Worm (Caenorhabditis elegans) whole organism, early embryonic: ENCODE results near the gene M02E1.4.
"Not testable (repeated sequence)": the region's sequence is repeated elsewhere in the genome, so short reads cannot be mapped to it uniquely, and the experiment has no call there.

Experiments used
- B0310.2 ChIP-seq: sonication (generic microtip); optimal IDR thresholded peaks from 2 replicates; lab custom pipeline; 2016; ENCODE audit warnings: mild to moderate bottlenecking, missing genetic modification characterization, missing compliant biosample characterization
- F13C5.2 ChIP-seq: sonication (generic microtip); optimal IDR thresholded peaks from 2 replicates; lab custom pipeline; 2017; ENCODE audit warnings: mild to moderate bottlenecking, missing genetic modification characterization, inconsistent platforms, missing compliant biosample characterization
- aly-1 ChIP-seq: sonication (generic microtip); optimal IDR thresholded peaks from 2 replicates; lab custom pipeline; 2016; ENCODE audit warnings: missing genetic modification characterization, missing compliant biosample characterization
- ama-1 ChIP-seq: fragments of 150-350 bp; optimal IDR thresholded peaks from 2 replicates; lab custom pipeline; 2014
- ceh-13 ChIP-seq: fragments of 200-800 bp; sonication (Bioruptor generic); optimal IDR thresholded peaks from 2 replicates; lab custom pipeline; 2018; ENCODE audit warnings: mild to moderate bottlenecking, missing genetic modification characterization, missing compliant biosample characterization
- ceh-36 ChIP-seq: sonication (generic microtip); optimal IDR thresholded peaks from 2 replicates; lab custom pipeline; 2016; ENCODE audit warnings: missing genetic modification characterization, inconsistent platforms, missing compliant biosample characterization
- ets-7 ChIP-seq: sonication (generic microtip); optimal IDR thresholded peaks from 2 replicates; lab custom pipeline; 2016; ENCODE audit warnings: missing genotype, missing genetic modification characterization, missing compliant biosample characterization
- flt-1 ChIP-seq: fragments of 200-800 bp; sonication (Bioruptor generic); IDR thresholded peaks from 2 replicates; pipeline ENCODE4 v1.3.6; 2022; ENCODE audit warnings: missing genetic modification characterization, missing compliant biosample characterization
- hmbx-1 ChIP-seq: sonication (generic microtip); optimal IDR thresholded peaks from 2 replicates; lab custom pipeline; 2016; ENCODE audit warnings: mild to moderate bottlenecking, missing genetic modification characterization, missing compliant biosample characterization
- hmg-4 ChIP-seq: fragments of 200-800 bp; sonication (Bioruptor generic); optimal IDR thresholded peaks from 2 replicates; lab custom pipeline; 2018; ENCODE audit warnings: mild to moderate bottlenecking, missing genetic modification characterization, missing compliant biosample characterization
- hnd-1 ChIP-seq: sonication (generic microtip); optimal IDR thresholded peaks from 2 replicates; lab custom pipeline; 2016; ENCODE audit warnings: missing genetic modification characterization, missing compliant biosample characterization
- pes-1 ChIP-seq: fragments of 200-800 bp; sonication (Bioruptor generic); IDR thresholded peaks from 2 replicates; pipeline ENCODE4 v1.3.6; 2022; ENCODE audit warnings: missing genetic modification reagents, missing genetic modification characterization, missing compliant biosample characterization
- scrt-1 ChIP-seq: fragments of 200-800 bp; sonication (Bioruptor generic); IDR thresholded peaks from 2 replicates; pipeline ENCODE4 v1.3.6; 2022; ENCODE audit warnings: missing genetic modification characterization, missing compliant biosample characterization
- sea-1 ChIP-seq: fragments of 200-800 bp; sonication (Bioruptor generic); conservative IDR thresholded peaks from 2 replicates; pipeline ENCODE4 v1.3.6; 2022; ENCODE audit warnings: missing genetic modification characterization, missing compliant biosample characterization
- tbx-11 ChIP-seq: fragments of 200-800 bp; sonication (Bioruptor generic); IDR thresholded peaks from 2 replicates; pipeline ENCODE4 v1.3.6; 2022; ENCODE audit warnings: missing genetic modification characterization, missing compliant biosample characterization
- tbx-37 ChIP-seq: fragments of 200-800 bp; sonication (Bioruptor generic); conservative IDR thresholded peaks from 2 replicates; pipeline ENCODE4 v1.3.6; 2022; ENCODE audit warnings: missing genetic modification reagents, missing genetic modification characterization, missing compliant biosample characterization
- tra-4 ChIP-seq: sonication (generic microtip); optimal IDR thresholded peaks from 2 replicates; lab custom pipeline; 2017; ENCODE audit warnings: missing genetic modification characterization, missing compliant biosample characterization

The M02E1.4 gene

DNA sequence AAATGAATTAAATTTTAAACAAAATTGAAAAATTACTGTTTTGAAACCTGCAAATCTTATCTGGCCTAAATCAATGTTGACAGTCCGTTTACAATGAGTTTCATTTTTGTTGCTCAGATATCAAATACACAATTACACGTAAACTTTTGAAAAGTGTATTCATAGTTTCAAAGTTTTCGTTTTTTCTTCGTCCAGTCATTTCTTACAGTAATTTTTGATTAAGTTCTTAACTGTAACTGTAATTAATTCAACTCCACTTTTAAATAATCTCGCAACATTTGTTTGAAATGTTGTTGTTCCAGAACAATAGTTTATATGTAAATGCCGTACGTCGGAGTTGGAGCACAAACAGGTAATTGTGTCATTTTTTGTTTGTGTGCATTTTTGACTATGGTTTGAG, 11.5 kb upstream of the M02E1.4 start, which contains the start of gene gcp-2.1:
gcp-2.1 (plus strand) TSS at position 301 of the 400 bp plus-strand sequence.
- TF ChIP-seq tbx-11 (GFP tag; lab: Robert Waterston, UW) (no peak), hnd-1 (no peak), ets-7 (tag; lab: Kevin White, UChicago) (no peak), tbx-37 (GFP tag; lab: Robert Waterston, UW) (no peak), hmbx-1 (tag; lab: Kevin White, UChicago) (no peak), B0310.2 (no peak), ceh-36 (tag; lab: Kevin White, UChicago) (no peak), F13C5.2 (tag; lab: Kevin White, UChicago) (no peak), tra-4 (tag; lab: Kevin White, UChicago) (no peak)

DNA sequence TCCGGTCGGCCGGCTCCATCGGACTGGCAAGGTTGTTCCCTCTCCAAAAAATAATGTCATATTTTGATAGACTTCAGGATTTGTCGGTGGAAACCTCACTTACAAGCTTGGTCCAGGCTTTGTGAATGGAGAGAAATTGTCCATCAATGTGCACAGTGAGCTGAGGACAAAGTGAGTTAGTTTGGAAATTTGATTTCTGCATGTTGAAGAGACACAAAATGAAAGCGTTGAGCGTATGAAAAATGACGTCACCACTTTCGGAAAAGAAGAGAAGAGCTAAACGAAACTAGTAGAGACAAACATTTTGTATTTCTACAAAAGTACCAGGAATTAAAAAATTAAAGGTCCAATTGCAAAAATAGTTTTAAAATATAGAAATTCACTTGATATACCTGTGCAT, 8.0 kb upstream of the M02E1.4 start:
- TF ChIP-seq ama-1 (lab: Kevin White, UChicago): no peak
- no peak for TF ChIP-seq scrt-1 (GFP tag; lab: Robert Waterston, UW)
- no peak for TF ChIP-seq hmg-4 (GFP tag; lab: Kevin White, UChicago)
- no peak for TF ChIP-seq tbx-11 (GFP tag; lab: Robert Waterston, UW)
- TF ChIP-seq aly-1 (tag; lab: Kevin White, UChicago): no peak
- TF ChIP-seq ets-7 (tag; lab: Kevin White, UChicago): no peak
- TF ChIP-seq tra-4 (tag; lab: Kevin White, UChicago): no peak
- no peak for TF ChIP-seq F13C5.2 (tag; lab: Kevin White, UChicago)
- no peak for TF ChIP-seq sea-1 (GFP tag; lab: Robert Waterston, UW)
- no peak for TF ChIP-seq hnd-1
- TF ChIP-seq B0310.2: no peak
- TF ChIP-seq pes-1 (GFP tag; lab: Robert Waterston, UW): no peak
- no peak for TF ChIP-seq flt-1 (GFP tag; lab: Robert Waterston, UW)
- no peak for TF ChIP-seq tbx-37 (GFP tag; lab: Robert Waterston, UW)
- no peak for TF ChIP-seq ceh-36 (tag; lab: Kevin White, UChicago)

- TF ChIP-seq B0310.2 (no peak), pes-1 (GFP tag; lab: Robert Waterston, UW) (no peak), hmbx-1 (tag; lab: Kevin White, UChicago) (no peak), scrt-1 (GFP tag; lab: Robert Waterston, UW) (no peak), ama-1 (lab: Kevin White, UChicago) (no peak), tbx-37 (GFP tag; lab: Robert Waterston, UW) (no peak), hnd-1 (no peak), aly-1 (tag; lab: Kevin White, UChicago) (no peak), F13C5.2 (tag; lab: Kevin White, UChicago) (no peak), sea-1 (GFP tag; lab: Robert Waterston, UW) (no peak), ceh-36 (tag; lab: Kevin White, UChicago) (no peak), hmg-4 (GFP tag; lab: Kevin White, UChicago) (no peak), tbx-11 (GFP tag; lab: Robert Waterston, UW) (no peak), tra-4 (tag; lab: Kevin White, UChicago) (no peak), flt-1 (GFP tag; lab: Robert Waterston, UW) (no peak), ets-7 (tag; lab: Kevin White, UChicago) (no peak)
These were observed 4.0 kb upstream of the M02E1.4 start for ce11 chrX:309076-309475.

ce11 chrX:311211-311610, 1.9 kb upstream of the M02E1.4 start, which contains the start of gene nlp-64:
Gene nlp-64 (minus strand): TSS chrX:311311.
- TF ChIP-seq ceh-13 (no peak), hmg-4 (GFP tag; lab: Kevin White, UChicago) (no peak), ets-7 (tag; lab: Kevin White, UChicago) (no peak), B0310.2 (no peak), tra-4 (tag; lab: Kevin White, UChicago) (no peak), hnd-1 (no peak), tbx-37 (GFP tag; lab: Robert Waterston, UW) (no peak), F13C5.2 (tag; lab: Kevin White, UChicago) (no peak), pes-1 (GFP tag; lab: Robert Waterston, UW) (no peak), ceh-36 (tag; lab: Kevin White, UChicago) (no peak), tbx-11 (GFP tag; lab: Robert Waterston, UW) (no peak), scrt-1 (GFP tag; lab: Robert Waterston, UW) (no peak), flt-1 (GFP tag; lab: Robert Waterston, UW) (no peak), aly-1 (tag; lab: Kevin White, UChicago) (no peak), hmbx-1 (tag; lab: Kevin White, UChicago) (no peak), sea-1 (GFP tag; lab: Robert Waterston, UW) (no peak)

DNA sequence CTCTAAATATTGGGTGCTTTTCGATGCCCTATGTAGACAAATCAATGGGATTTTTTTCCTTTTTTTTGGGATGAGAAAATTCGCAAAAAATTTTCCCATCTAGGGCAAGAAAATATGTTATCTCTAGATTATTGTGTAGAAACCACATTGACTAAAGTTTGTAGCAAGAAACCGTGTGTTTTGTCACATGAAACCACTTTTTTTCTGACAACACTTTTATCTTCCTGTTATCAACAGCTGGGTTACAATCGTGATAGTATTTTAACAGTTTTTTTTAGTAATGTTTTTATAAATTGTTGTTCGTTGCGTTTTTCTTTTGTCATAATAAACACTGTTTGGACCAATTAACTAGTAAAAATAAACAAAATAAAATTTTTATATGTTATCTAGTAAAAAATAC, 836 bp upstream of the M02E1.4 start:
- TF ChIP-seq hmbx-1 (tag; lab: Kevin White, UChicago) (no peak), ets-7 (tag; lab: Kevin White, UChicago) (no peak)

DNA sequence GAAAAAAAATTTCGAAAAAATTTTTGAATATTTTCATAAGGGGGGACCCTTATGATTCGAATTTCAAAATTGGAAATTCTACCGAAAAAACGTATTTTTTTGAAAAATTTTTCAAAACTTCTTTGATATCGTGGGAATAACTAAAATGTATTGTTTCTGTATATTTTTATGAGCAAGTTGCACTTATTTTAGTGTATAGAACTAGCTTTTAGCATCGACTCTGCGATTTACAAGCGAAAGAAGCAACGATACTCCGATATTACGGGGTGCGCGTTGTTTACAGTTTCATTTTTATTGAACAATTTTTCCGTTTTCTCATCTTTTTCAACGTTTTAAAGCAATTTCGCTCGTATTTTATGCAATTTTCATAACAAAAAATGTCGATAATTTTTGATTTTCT, 9.1 kb downstream of the M02E1.4 start, which contains the start of gene M02E1.3:
M02E1.3 (plus strand) TSS at position 301 of the 400 bp plus-strand sequence.
- not testable (repeated sequence) for TF ChIP-seq hmg-4 (GFP tag; lab: Kevin White, UChicago); tbx-37 (GFP tag; lab: Robert Waterston, UW); pes-1 (GFP tag; lab: Robert Waterston, UW)

ce11 chrX:324021-324420, 10.9 kb downstream of the M02E1.4 start:
- TF ChIP-seq pes-1 (GFP tag; lab: Robert Waterston, UW): no peak
- no peak for TF ChIP-seq tbx-11 (GFP tag; lab: Robert Waterston, UW)
- TF ChIP-seq flt-1 (GFP tag; lab: Robert Waterston, UW): no peak
- TF ChIP-seq aly-1 (tag; lab: Kevin White, UChicago): no peak
- no peak for TF ChIP-seq sea-1 (GFP tag; lab: Robert Waterston, UW)
- no peak for TF ChIP-seq hnd-1
- no peak for TF ChIP-seq hmg-4 (GFP tag; lab: Kevin White, UChicago)
- TF ChIP-seq hmbx-1 (tag; lab: Kevin White, UChicago): no peak
- TF ChIP-seq ceh-13: no peak
- TF ChIP-seq F13C5.2 (tag; lab: Kevin White, UChicago): no peak
